Worm (Caenorhabditis elegans): ENCODE results near the gene tbc-18.

DNA sequence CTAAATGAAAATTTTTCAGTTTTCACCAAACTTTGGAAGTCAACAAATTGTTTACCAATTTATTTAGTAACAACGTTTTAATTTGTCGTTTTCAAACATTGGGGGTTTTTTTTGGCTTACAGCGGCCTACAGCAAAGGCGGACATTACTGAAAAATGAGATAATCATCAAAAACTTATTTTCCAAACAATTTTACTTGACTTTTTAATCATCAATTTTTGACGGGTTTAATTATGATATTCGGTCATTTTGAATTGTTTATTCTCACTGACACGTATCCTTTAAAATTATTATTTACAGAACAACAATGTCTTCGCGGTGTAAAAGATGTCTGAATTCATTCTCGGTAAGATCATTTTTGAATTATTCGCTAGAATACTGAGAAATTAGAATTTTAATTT is 10.8 kb upstream of the tbc-18 start, which contains the start of gene F40B5.2:
- TF ChIP-seq dpl-1 (GFP tag; optimal IDR thresholded peaks at IDR 0.05): no peak
- no peak for TF ChIP-seq die-1 (tag; optimal IDR thresholded peaks at IDR 0.05)
- no peak for TF ChIP-seq ztf-18 (tag; optimal IDR thresholded peaks at IDR 0.05)
- no peak for TF ChIP-seq ets-4 (GFP tag; optimal IDR thresholded peaks at IDR 0.05)
- no peak for TF ChIP-seq lin-35 (GFP tag; optimal IDR thresholded peaks at IDR 0.05)
- TF ChIP-seq pha-4 (tag; optimal IDR thresholded peaks at IDR 0.05): no peak
- TF ChIP-seq nhr-90 (tag; optimal IDR thresholded peaks at IDR 0.05): no peak

All from whole organism, young adult.